Worm (Caenorhabditis elegans) whole organism, midembryonic: ENCODE measurements around the gene srw-86.

Source experiments
- klf-2 ChIP-seq: fragments of 200-800 bp; sonication (Bioruptor generic); conservative IDR thresholded peaks from 2 replicates; pipeline ENCODE4 v1.3.6; 2022; ENCODE audit warnings: missing genetic modification reagents, missing genetic modification characterization, missing compliant biosample characterization
- med-1 ChIP-seq: sonication (generic microtip); optimal IDR thresholded peaks from 2 replicates; lab custom pipeline; 2017; ENCODE audit warnings: missing genetic modification characterization, mild to moderate bottlenecking, missing compliant biosample characterization, antibody characterized with exemption, missing genetic modification reagents; ENCODE audit not compliant: insufficient read depth
- ref-1 ChIP-seq: fragments of 200-800 bp; sonication (Bioruptor generic); conservative IDR thresholded peaks from 2 replicates; pipeline ENCODE4 v1.3.6; 2022; ENCODE audit warnings: missing genetic modification reagents, missing genetic modification characterization, missing compliant biosample characterization
- ztf-23 ChIP-seq: fragments of 200-800 bp; sonication (Bioruptor generic); IDR thresholded peaks from 2 replicates; pipeline ENCODE4 v1.3.6; 2022; ENCODE audit warnings: missing genetic modification reagents, missing genetic modification characterization, missing compliant biosample characterization

ce11 chrV:19403619-19404018 is 3.1 kb upstream of the srw-86 start:
- TF ChIP-seq med-1 (GFP tag; lab: Kevin White, UChicago): no peak
- TF ChIP-seq ref-1 (GFP tag; lab: Robert Waterston, UW): no peak
- TF ChIP-seq ztf-23 (GFP tag; lab: Robert Waterston, UW): no peak
- TF ChIP-seq klf-2: no peak
